Worm (Caenorhabditis elegans) whole organism, late embryonic: ENCODE measurements around the gene W01H2.2.

Experiments
- C08G9.2 ChIP-seq: sonication (generic microtip); optimal IDR thresholded peaks from 2 replicates; lab custom pipeline; 2016; ENCODE audit warnings: mild to moderate bottlenecking, missing genetic modification characterization, moderate library complexity, missing compliant biosample characterization
- ama-1 ChIP-seq: fragments of 150-350 bp; optimal IDR thresholded peaks from 2 replicates; lab custom pipeline; 2014
- ceh-6 ChIP-seq: fragments of 200-800 bp; sonication (Bioruptor generic); optimal IDR thresholded peaks from 2 replicates; lab custom pipeline; 2018; ENCODE audit warnings: mild to moderate bottlenecking, missing genetic modification characterization, missing compliant biosample characterization
- ceh-9 ChIP-seq: sonication (generic microtip); optimal IDR thresholded peaks from 2 replicates; lab custom pipeline; 2016; ENCODE audit warnings: mild to moderate bottlenecking, missing genetic modification characterization, inconsistent platforms, missing compliant biosample characterization
- hlh-15 ChIP-seq: sonication (generic microtip); optimal IDR thresholded peaks from 2 replicates; lab custom pipeline; 2016; ENCODE audit warnings: missing genetic modification characterization, missing compliant biosample characterization
- hlh-30 ChIP-seq: sonication (generic microtip); optimal IDR thresholded peaks from 2 replicates; lab custom pipeline; 2017; ENCODE audit warnings: antibody characterized with exemption, missing genetic modification characterization, missing compliant biosample characterization; ENCODE audit not compliant: insufficient read depth
- lin-11 ChIP-seq: fragments of 200-800 bp; sonication (Bioruptor generic); optimal IDR thresholded peaks from 2 replicates; lab custom pipeline; 2018; ENCODE audit warnings: mild to moderate bottlenecking, missing genetic modification characterization, missing compliant biosample characterization
- nfya-1 ChIP-seq: sonication (generic microtip); optimal IDR thresholded peaks from 2 replicates; lab custom pipeline; 2017; ENCODE audit warnings: missing genetic modification characterization, mild to moderate bottlenecking, missing compliant biosample characterization, antibody characterized with exemption, moderate library complexity
- pqm-1 ChIP-seq: sonication (generic microtip); optimal IDR thresholded peaks from 2 replicates; lab custom pipeline; 2016; ENCODE audit warnings: missing genetic modification characterization, missing compliant biosample characterization
- ttx-3 ChIP-seq: sonication (generic microtip); optimal IDR thresholded peaks from 2 replicates; lab custom pipeline; 2016; ENCODE audit warnings: missing genetic modification reagents, missing genetic modification characterization, missing compliant biosample characterization
- unc-42 ChIP-seq: sonication (generic microtip); optimal IDR thresholded peaks from 2 replicates; lab custom pipeline; 2016; ENCODE audit warnings: missing genotype, missing genetic modification characterization, missing compliant biosample characterization
- zip-5 ChIP-seq: sonication (generic microtip); optimal IDR thresholded peaks from 2 replicates; lab custom pipeline; 2016; ENCODE audit warnings: missing genetic modification characterization, missing compliant biosample characterization

- TF ChIP-seq C08G9.2 = no peak
- no peak for TF ChIP-seq ttx-3
- no peak for TF ChIP-seq ama-1
- TF ChIP-seq nfya-1 (tag; lab: Kevin White, UChicago) = no peak
- no peak for TF ChIP-seq ceh-6 (GFP tag; lab: Kevin White, UChicago)
- no peak for TF ChIP-seq lin-11 (tag; lab: Kevin White, UChicago)
- no peak for TF ChIP-seq hlh-15 (tag; lab: Kevin White, UChicago)
- TF ChIP-seq hlh-30 (tag; lab: Kevin White, UChicago) = no peak
- no peak for TF ChIP-seq pqm-1 (tag; lab: Kevin White, UChicago)
- TF ChIP-seq ceh-9 = no peak
- no peak for TF ChIP-seq unc-42 (tag; lab: Kevin White, UChicago)
- no peak for TF ChIP-seq zip-5 (tag; lab: Kevin White, UChicago)
Measured at ce11 chrX:4255366-4255765, 37.1 kb upstream of the W01H2.2 start.
